Fruit fly (Drosophila melanogaster): ENCODE results near the gene Usp47.

The Usp47 gene

DNA sequence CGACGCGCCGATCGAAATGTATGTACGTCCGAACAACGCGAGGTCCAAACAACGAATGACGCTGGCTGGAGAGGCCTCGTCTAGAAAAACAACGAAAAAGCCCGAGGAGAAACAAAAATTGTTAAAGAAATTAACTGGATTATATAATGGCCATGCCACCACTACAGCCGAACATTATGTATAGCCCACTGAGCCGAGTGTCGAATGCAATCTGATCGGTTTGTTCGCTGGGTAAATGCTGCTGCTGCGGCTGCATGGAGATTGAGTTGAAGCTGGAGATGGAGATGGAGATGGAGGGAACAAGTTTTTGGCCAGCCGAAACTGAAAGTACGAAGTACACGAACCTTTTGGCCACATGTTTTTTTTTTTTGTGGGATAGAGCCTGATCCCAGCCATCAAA, 33.8 kb downstream of the Usp47 start, which contains the start of gene Cralbp:
Gene Cralbp, minus strand, starts transcription at position 115 of the 400 bp plus-strand sequence.
- 0 out of 4 replicates have a peak, but pooled peaks have one; percentile 71 for TF ChIP-seq chinmo (GFP tag; IDR thresholded peaks at IDR 0.05; ENCODE audit: partially characterized antibody)
- 0 out of 2 replicates have a peak, but pooled peaks have one; percentile 22 for TF ChIP-seq Drgx (GFP tag; IDR thresholded peaks at IDR 0.05)
- peak; percentile 38 for TF ChIP-seq CG12769 (tag; optimal IDR thresholded peaks at IDR 0.05)
- TF ChIP-seq Deaf1 (tag; optimal IDR thresholded peaks at IDR 0.05) = peak; percentile 77
- no peak for TF ChIP-seq CG33213 (GFP tag; optimal IDR thresholded peaks at IDR 0.05)
- TF ChIP-seq CG5180 (GFP tag; optimal IDR thresholded peaks at IDR 0.05) = peak; percentile 16
- TF ChIP-seq Ets65A (GFP tag) = peak; percentile 69
- TF ChIP-seq Blimp-1 (GFP tag; optimal IDR thresholded peaks at IDR 0.05) = peak; percentile 54
- TF ChIP-seq oc (tag; optimal IDR thresholded peaks at IDR 0.05) = peak; percentile 45
- no peak for TF ChIP-seq CrebB (tag; optimal IDR thresholded peaks at IDR 0.05)
- peak; percentile 30 for TF ChIP-seq sqz (GFP tag; optimal IDR thresholded peaks at IDR 0.05)
- TF ChIP-seq CG32532 (GFP tag; IDR thresholded peaks at IDR 0.05) = no peak
- peak; percentile 45 for TF ChIP-seq Med (GFP tag)
- peak in 1 of 2 experiments; percentile 89 for TF ChIP-seq Pdp1 (GFP tag; optimal IDR thresholded peaks at IDR 0.05)

DNA sequence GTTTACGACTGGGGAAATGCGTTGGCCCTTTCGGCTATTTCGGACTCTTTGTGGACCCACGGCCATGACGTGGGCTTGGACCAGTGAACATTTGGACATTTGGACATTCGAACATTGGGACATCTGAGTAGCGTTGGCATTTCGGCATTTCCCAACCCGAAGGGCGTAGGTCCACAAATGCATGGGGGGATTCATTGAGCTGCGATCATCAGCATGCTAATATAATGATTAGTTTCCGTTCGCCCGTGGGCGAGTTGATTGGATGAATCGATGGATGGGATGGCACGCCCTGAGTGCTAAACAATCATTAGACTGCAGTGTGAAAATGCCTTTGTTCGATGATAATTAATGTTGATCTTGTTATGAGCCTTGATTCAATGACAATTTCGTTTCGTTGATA, 34.7 kb downstream of the Usp47 start:
- no peak for TF ChIP-seq sima (GFP tag; optimal IDR thresholded peaks at IDR 0.05)
- no peak for TF ChIP-seq Hand (GFP tag; optimal IDR thresholded peaks at IDR 0.05)
- no peak for TF ChIP-seq ind (GFP tag; optimal IDR thresholded peaks at IDR 0.05)
- TF ChIP-seq bcd (GFP tag; optimal IDR thresholded peaks at IDR 0.05) = no peak
- peak; percentile 82 for TF ChIP-seq sr (GFP tag; IDR thresholded peaks at IDR 0.05)
- no peak for TF ChIP-seq D19B (GFP tag; optimal IDR thresholded peaks at IDR 0.05)
- TF ChIP-seq cwo (GFP tag; optimal IDR thresholded peaks at IDR 0.05) = no peak
- no peak for TF ChIP-seq CG2199 (GFP tag; IDR thresholded peaks at IDR 0.05)
- no peak for TF ChIP-seq Ets65A (GFP tag)
- no peak for TF ChIP-seq CG6791 (GFP tag; IDR thresholded peaks at IDR 0.05; ENCODE audit: partially characterized antibody)
- no peak for TF ChIP-seq nom (GFP tag; optimal IDR thresholded peaks at IDR 0.05)
- no peak for TF ChIP-seq tll (GFP tag; optimal IDR thresholded peaks at IDR 0.05)
- TF ChIP-seq CG10979 (tag; optimal IDR thresholded peaks at IDR 0.05) = no peak
- peak; percentile 44 for TF ChIP-seq CG15479 (GFP tag; optimal IDR thresholded peaks at IDR 0.05)
- TF ChIP-seq gfzf (GFP tag; optimal IDR thresholded peaks at IDR 0.05) = no peak
- TF ChIP-seq en (GFP tag; optimal IDR thresholded peaks at IDR 0.05) = no peak
- no peak for TF ChIP-seq p53 (GFP tag; optimal IDR thresholded peaks at IDR 0.05)
- no peak for TF ChIP-seq ac (GFP tag; optimal IDR thresholded peaks at IDR 0.05)
- TF ChIP-seq Sry-δ (GFP tag; optimal IDR thresholded peaks at IDR 0.05) = no peak
- no peak for TF ChIP-seq CG11695 (GFP tag; IDR thresholded peaks at IDR 0.05)
- TF ChIP-seq Dref (GFP tag; IDR thresholded peaks at IDR 0.05) = no peak
- peak; percentile 52 for TF ChIP-seq abd-A (tag; optimal IDR thresholded peaks at IDR 0.05)
- TF ChIP-seq vvl (GFP tag; IDR thresholded peaks at IDR 0.05) = peak; percentile 36; the same call in 1 of the 2 replicates
- no peak for TF ChIP-seq unc-4 (GFP tag; IDR thresholded peaks at IDR 0.05; ENCODE audit: partially characterized antibody)
- TF ChIP-seq Hsf (GFP tag; optimal IDR thresholded peaks at IDR 0.05) = no peak
- TF ChIP-seq CG7928 (GFP tag; optimal IDR thresholded peaks at IDR 0.05) = no peak
- no peak for TF ChIP-seq CG10366 (GFP tag; IDR thresholded peaks at IDR 0.05)
- no peak for TF ChIP-seq jigr1 (GFP tag; IDR thresholded peaks at IDR 0.05)
- peak; percentile 84 for TF ChIP-seq Awh (GFP tag; IDR thresholded peaks at IDR 0.05)
- TF ChIP-seq dmrt99B (tag; optimal IDR thresholded peaks at IDR 0.05) = no peak
- TF ChIP-seq lbe (GFP tag; optimal IDR thresholded peaks at IDR 0.05) = no peak

Measured in whole organism, embryonic.